Worm (Caenorhabditis elegans) whole organism, L2 larva: Measurements from ENCODE around the gene fbxb-105.

ENCODE experiments used
- R02D3.7 ChIP-seq: fragments of 150-350 bp; optimal IDR thresholded peaks from 2 replicates; lab custom pipeline; 2014; ENCODE audit warnings: missing biosample characterization, missing genetic modification characterization
- blmp-1 ChIP-seq: sonication (generic microtip); optimal IDR thresholded peaks from 2 replicates; lab custom pipeline; 2017; ENCODE audit warnings: missing genetic modification characterization, mild to moderate bottlenecking, missing compliant biosample characterization, antibody characterized with exemption, moderate library complexity; ENCODE audit not compliant: insufficient read depth
- elt-3 ChIP-seq: sonication (generic microtip); optimal IDR thresholded peaks from 2 replicates; lab custom pipeline; 2017; ENCODE audit warnings: missing biosample characterization, missing genetic modification characterization
- fos-1 ChIP-seq: fragments of 150-350 bp; optimal IDR thresholded peaks from 2 replicates; lab custom pipeline; 2014; ENCODE audit warnings: missing biosample characterization, missing genetic modification characterization
- lin-13 ChIP-seq: fragments of 150-350 bp; optimal IDR thresholded peaks from 2 replicates; lab custom pipeline; 2014; ENCODE audit warnings: missing biosample characterization, missing genetic modification reagents, missing genetic modification characterization
- lin-39 ChIP-seq: fragments of 150-350 bp; optimal IDR thresholded peaks from 2 replicates; lab custom pipeline; 2014; ENCODE audit warnings: missing biosample characterization, missing genetic modification reagents, missing genetic modification characterization
- nhr-11 ChIP-seq: fragments of 150-350 bp; optimal IDR thresholded peaks from 2 replicates; lab custom pipeline; 2014; ENCODE audit warnings: missing biosample characterization, missing genetic modification characterization
- nhr-12 ChIP-seq: fragments of 150-350 bp; optimal IDR thresholded peaks from 2 replicates; lab custom pipeline; 2014; ENCODE audit warnings: missing biosample characterization, missing genetic modification characterization
- unc-39 ChIP-seq: fragments of 150-350 bp; optimal IDR thresholded peaks from 2 replicates; lab custom pipeline; 2014; ENCODE audit warnings: missing biosample characterization, missing genetic modification characterization
- ztf-1 ChIP-seq: fragments of 200-800 bp; sonication (Bioruptor generic); conservative IDR thresholded peaks from 2 replicates; pipeline ENCODE4 v1.3.6; 2022; ENCODE audit warnings: missing genetic modification characterization, missing compliant biosample characterization
- ztf-4 ChIP-seq: fragments of 150-350 bp; optimal IDR thresholded peaks from 2 replicates; lab custom pipeline; 2014; ENCODE audit warnings: missing biosample characterization, missing genetic modification characterization

DNA sequence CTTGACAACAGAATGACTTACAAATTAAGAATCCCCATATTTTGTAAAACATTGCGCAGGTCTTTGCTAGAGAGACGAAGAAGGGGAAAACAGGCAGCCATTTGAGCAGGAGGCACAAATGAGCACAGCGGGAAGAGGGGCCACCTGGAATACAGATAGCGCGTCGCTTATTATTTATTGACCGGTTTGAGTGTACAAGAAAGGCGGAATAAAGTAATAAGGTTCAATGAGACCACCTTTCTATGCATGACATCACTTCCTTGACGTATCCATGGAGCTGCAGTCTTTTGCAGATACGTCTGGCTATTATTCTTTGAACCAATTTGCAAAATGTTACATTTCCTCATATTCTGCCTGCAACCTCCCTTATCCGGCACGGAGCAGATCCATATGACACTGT, 4.2 kb upstream of the fbxb-105 start, which contains the start of gene fbxb-111:
- TF ChIP-seq blmp-1 (tag; lab: Kevin White, UChicago): no peak
- TF ChIP-seq ztf-4 (tag; lab: Kevin White, UChicago): no peak
- TF ChIP-seq lin-39: no peak
- TF ChIP-seq fos-1 (tag; lab: Kevin White, UChicago): no peak
- TF ChIP-seq R02D3.7: no peak
- TF ChIP-seq nhr-11 (tag; lab: Kevin White, UChicago): no peak
- TF ChIP-seq lin-13 (GFP tag; lab: Kevin White, UChicago): no peak
- TF ChIP-seq nhr-12 (tag; lab: Kevin White, UChicago): no peak
- no peak for TF ChIP-seq ztf-1 (GFP tag; lab: Robert Waterston, UW)
- no peak for TF ChIP-seq unc-39 (tag; lab: Kevin White, UChicago)
- TF ChIP-seq elt-3 (tag; lab: Kevin White, UChicago): no peak
